Fruit fly (Drosophila melanogaster) whole organism, wandering third instar larva: ENCODE measurements around the gene CG11977.

Experiments used
- CG32264 ChIP-seq: fragments of 200-800 bp; sonication (Bioruptor generic); optimal IDR thresholded peaks from 2 replicates; lab custom pipeline; 2016; ENCODE audit warnings: missing biosample characterization, missing genetic modification characterization
- fru ChIP-seq: fragments of 200-800 bp; sonication (Bioruptor generic); optimal IDR thresholded peaks from 3 replicates; lab custom pipeline; 2016; ENCODE audit warnings: missing biosample characterization, mild to moderate bottlenecking, missing genetic modification characterization

dm6 chr3R:9038652-9039051, 41.2 kb downstream of the CG11977 start, which contains the start of gene hyx:
- TF ChIP-seq CG32264 (no peak), fru (GFP tag; lab: Kevin White, UChicago) (no peak)
